Fruit fly (Drosophila melanogaster) whole organism, embryonic: ENCODE data around the gene CG43402.
A peak's percentile ranks its signal among the peaks of the same experiment; 100 is the strongest.

Experiments
- ATbp ChIP-seq: fragments of 200-800 bp; sonication (Bioruptor generic); optimal IDR thresholded peaks from 2 replicates; lab custom pipeline; 2017; ENCODE audit warnings: missing biosample characterization, mild to moderate bottlenecking, missing genetic modification characterization, missing genetic modification reagents
- CG10979 ChIP-seq: fragments of 200-800 bp; sonication (Bioruptor generic); optimal IDR thresholded peaks from 2 replicates; lab custom pipeline; 2018; ENCODE audit warnings: missing biosample characterization, mild to moderate bottlenecking, missing genetic modification characterization, moderate library complexity
- CG12769 ChIP-seq: fragments of 200-800 bp; sonication (Bioruptor generic); optimal IDR thresholded peaks from 2 replicates; lab custom pipeline; 2019; ENCODE audit warnings: missing biosample characterization, mild to moderate bottlenecking, missing genetic modification characterization, moderate library complexity
- CG12942 ChIP-seq: fragments of 200-800 bp; sonication (Bioruptor generic); optimal IDR thresholded peaks from 3 replicates; lab custom pipeline; 2016; ENCODE audit warnings: missing biosample characterization, missing genetic modification characterization
- CG13424 ChIP-seq: fragments of 200-800 bp; sonication (Bioruptor generic); optimal IDR thresholded peaks from 2 replicates; lab custom pipeline; 2019; ENCODE audit warnings: missing biosample characterization, mild to moderate bottlenecking, missing genetic modification characterization, moderate library complexity
- CG14965 ChIP-seq: fragments of 200-800 bp; sonication (Bioruptor generic); optimal IDR thresholded peaks from 2 replicates; lab custom pipeline; 2016; ENCODE audit warnings: missing biosample characterization, missing genetic modification characterization, borderline replicate concordance
- CG15011 ChIP-seq: fragments of 200-800 bp; sonication (Bioruptor generic); optimal IDR thresholded peaks from 3 replicates; lab custom pipeline; 2018; ENCODE audit warnings: missing biosample characterization, mild to moderate bottlenecking, missing genetic modification characterization
- CG15696 ChIP-seq: fragments of 200-800 bp; sonication (Bioruptor generic); optimal IDR thresholded peaks from 2 replicates; lab custom pipeline; 2019; ENCODE audit warnings: missing biosample characterization, mild to moderate bottlenecking, missing genetic modification characterization, moderate library complexity
- CG1603 ChIP-seq: fragments of 200-800 bp; sonication (Bioruptor generic); optimal IDR thresholded peaks from 2 replicates; lab custom pipeline; 2019; ENCODE audit warnings: missing biosample characterization, mild to moderate bottlenecking, missing genetic modification characterization, moderate library complexity
- CG16815 ChIP-seq: fragments of 200-800 bp; sonication (Bioruptor generic); optimal IDR thresholded peaks from 3 replicates; lab custom pipeline; 2017; ENCODE audit warnings: missing biosample characterization, mild to moderate bottlenecking, missing genetic modification characterization
- CG18011 ChIP-seq: fragments of 200-800 bp; sonication (Bioruptor generic); optimal IDR thresholded peaks from 2 replicates; lab custom pipeline; 2017; ENCODE audit warnings: missing biosample characterization, missing genetic modification characterization, mild to moderate bottlenecking, moderate library complexity, missing genotype
- CG18262 ChIP-seq: fragments of 200-800 bp; optimal IDR thresholded peaks from 3 replicates; lab custom pipeline; 2019; ENCODE audit warnings: missing biosample characterization, mild to moderate bottlenecking, missing genetic modification characterization, moderate library complexity
- CG18476 ChIP-seq: fragments of 200-800 bp; sonication (Bioruptor generic); optimal IDR thresholded peaks from 2 replicates; lab custom pipeline; 2016; ENCODE audit warnings: missing biosample characterization, mild to moderate bottlenecking, missing genetic modification characterization
- CG2712 ChIP-seq: fragments of 200-800 bp; optimal IDR thresholded peaks from 3 replicates; lab custom pipeline; 2019; ENCODE audit warnings: missing biosample characterization, mild to moderate bottlenecking, missing genetic modification characterization, moderate library complexity
- CG30403 ChIP-seq: fragments of 200-800 bp; sonication (Bioruptor generic); optimal IDR thresholded peaks from 3 replicates; lab custom pipeline; 2016; ENCODE audit warnings: missing biosample characterization, missing genetic modification characterization
- CG30431 ChIP-seq: fragments of 200-800 bp; sonication (Bioruptor generic); optimal IDR thresholded peaks from 2 replicates; lab custom pipeline; 2017; ENCODE audit warnings: missing biosample characterization, missing genetic modification characterization
- CG32532 ChIP-seq: fragments of 200-800 bp; sonication (Bioruptor generic); IDR thresholded peaks from 2 replicates; pipeline ENCODE4 v1.3.6; 2022; ENCODE audit warnings: missing biosample characterization, missing genetic modification characterization
- CG5953 ChIP-seq: fragments of 200-800 bp; sonication (Bioruptor generic); IDR thresholded peaks from 2 replicates; pipeline ENCODE4 v1.3.6; 2022; ENCODE audit warnings: missing biosample characterization, missing genetic modification characterization
- CG9609 ChIP-seq: fragments of 200-800 bp; sonication (Bioruptor generic); optimal IDR thresholded peaks from 3 replicates; lab custom pipeline; 2016; ENCODE audit warnings: missing biosample characterization, missing genetic modification characterization
- CG9727 ChIP-seq: fragments of 200-800 bp; sonication (Bioruptor generic); optimal IDR thresholded peaks from 3 replicates; lab custom pipeline; 2017; ENCODE audit warnings: missing biosample characterization, mild to moderate bottlenecking, missing genetic modification characterization
- Doc2 ChIP-seq: fragments of 200-800 bp; sonication (Bioruptor generic); IDR thresholded peaks from 2 replicates; pipeline ENCODE4 v1.3.6; 2022; ENCODE audit warnings: missing biosample characterization, missing genetic modification characterization
- H2.0 ChIP-seq: fragments of 200-800 bp; sonication (Bioruptor generic); IDR thresholded peaks from 2 replicates; pipeline ENCODE4 v1.3.6; 2022; ENCODE audit warnings: missing biosample characterization, missing genetic modification characterization
- HLH3B ChIP-seq: fragments of 200-800 bp; sonication (Bioruptor generic); IDR thresholded peaks from 2 replicates; pipeline ENCODE4 v1.3.6; 2022; ENCODE audit warnings: missing biosample characterization, missing genetic modification characterization
- Kr ChIP-seq: fragments of 200-800 bp; sonication (Bioruptor generic); optimal IDR thresholded peaks from 2 replicates; lab custom pipeline; 2017; ENCODE audit warnings: missing biosample characterization, mild to moderate bottlenecking, missing genetic modification characterization
- Lim3 ChIP-seq: fragments of 200-800 bp; sonication (Bioruptor generic); IDR thresholded peaks from 2 replicates; pipeline ENCODE4 v1.3.6; 2022; ENCODE audit warnings: missing biosample characterization, missing genetic modification characterization
- Max ChIP-seq: fragments of 200-800 bp; sonication (Bioruptor generic); optimal IDR thresholded peaks from 2 replicates; lab custom pipeline; 2016; ENCODE audit warnings: missing biosample characterization, mild to moderate bottlenecking, missing genetic modification characterization
- Med ChIP-seq: fragments of 200-800 bp; sonication (Bioruptor generic); peaks from one replicate; lab custom pipeline; 2016; ENCODE audit warnings: missing biosample characterization, missing genetic modification characterization, mild to moderate bottlenecking, inconsistent platforms, moderate library complexity
- Scr ChIP-seq: fragments of 200-800 bp; sonication (Bioruptor generic); IDR thresholded peaks from 2 replicates; pipeline ENCODE4 v1.3.6; 2022; ENCODE audit warnings: missing biosample characterization, missing genetic modification characterization; ENCODE audit not compliant: partially characterized antibody
- Vsx1 ChIP-seq: fragments of 200-800 bp; sonication (Bioruptor generic); optimal IDR thresholded peaks from 2 replicates; lab custom pipeline; 2017; ENCODE audit warnings: missing biosample characterization, mild to moderate bottlenecking, missing genetic modification characterization, missing genetic modification reagents
- Xrp1 ChIP-seq: fragments of 200-800 bp; sonication (Bioruptor generic); IDR thresholded peaks from 2 replicates; pipeline ENCODE4 v1.3.6; 2022; ENCODE audit warnings: missing biosample characterization, missing genetic modification characterization
- az2 ChIP-seq: fragments of 200-800 bp; sonication (Bioruptor generic); optimal IDR thresholded peaks from 3 replicates; lab custom pipeline; 2016; ENCODE audit warnings: missing biosample characterization, missing genetic modification characterization
- bsh ChIP-seq, 2 experiments: fragments of 200-800 bp; sonication (Bioruptor generic); optimal IDR thresholded peaks; 2 replicates each; lab custom pipeline; 2017 to 2018; ENCODE audit warnings: mild to moderate bottlenecking in 2 of 2, missing biosample characterization in 2 of 2, missing genetic modification characterization in 2 of 2, moderate library complexity in 1 of 2
- ci ChIP-seq: fragments of 200-800 bp; sonication (Bioruptor generic); IDR thresholded peaks from 3 replicates; pipeline ENCODE4 v1.3.6; 2022; ENCODE audit warnings: missing biosample characterization, missing genetic modification characterization
- dan ChIP-seq: fragments of 200-800 bp; sonication (Bioruptor generic); IDR thresholded peaks from 2 replicates; pipeline ENCODE4 v1.3.6; 2022; ENCODE audit warnings: missing biosample characterization, missing genetic modification characterization
- dmrt11E ChIP-seq: fragments of 200-800 bp; sonication (Bioruptor generic); optimal IDR thresholded peaks from 3 replicates; lab custom pipeline; 2018; ENCODE audit warnings: missing biosample characterization, mild to moderate bottlenecking, missing genetic modification characterization, moderate library complexity
- en ChIP-seq: fragments of 200-800 bp; sonication (Bioruptor generic); optimal IDR thresholded peaks from 2 replicates; lab custom pipeline; 2016; ENCODE audit warnings: missing biosample characterization, missing genetic modification characterization
- fd102C ChIP-seq: fragments of 200-800 bp; sonication (Bioruptor generic); optimal IDR thresholded peaks from 2 replicates; lab custom pipeline; 2018; ENCODE audit warnings: missing biosample characterization, mild to moderate bottlenecking, missing genetic modification characterization, moderate library complexity
- gem ChIP-seq: fragments of 200-800 bp; sonication (Bioruptor generic); optimal IDR thresholded peaks from 2 replicates; lab custom pipeline; 2019; ENCODE audit warnings: missing biosample characterization, mild to moderate bottlenecking, missing genetic modification characterization, moderate library complexity
- gfzf ChIP-seq: fragments of 200-800 bp; sonication (Bioruptor generic); optimal IDR thresholded peaks from 2 replicates; lab custom pipeline; 2016; ENCODE audit warnings: missing biosample characterization, mild to moderate bottlenecking, missing genetic modification characterization, moderate library complexity
- onecut ChIP-seq: fragments of 200-800 bp; sonication (Bioruptor generic); IDR thresholded peaks from 2 replicates; pipeline ENCODE4 v1.3.6; 2022; ENCODE audit warnings: missing biosample characterization, missing genetic modification characterization
- peb ChIP-seq: fragments of 200-800 bp; sonication (Bioruptor generic); IDR thresholded peaks from 2 replicates; pipeline ENCODE4 v1.3.6; 2022; ENCODE audit warnings: missing biosample characterization, missing genetic modification characterization
- phol ChIP-seq: fragments of 200-800 bp; sonication (Bioruptor generic); optimal IDR thresholded peaks from 3 replicates; lab custom pipeline; 2018; ENCODE audit warnings: missing biosample characterization, mild to moderate bottlenecking, missing genetic modification characterization, moderate library complexity
- prd ChIP-seq, 3 experiments: fragments of >200 bp in 2 of 3; fragments of 200-800 bp in 1 of 3; sonication (Bioruptor generic) in 1 of 3; optimal IDR thresholded peaks in 2 of 3; IDR thresholded peaks in 1 of 3; 2 replicates in 2 of 3; 3 replicates in 1 of 3; pipeline versions ENCODE4 v1.3.6 to Lab custom; 2017 to 2022; ENCODE audit warnings: missing biosample characterization in 1 of 3, missing genetic modification characterization in 1 of 3
- scrt ChIP-seq: fragments of 200-800 bp; sonication (Bioruptor generic); optimal IDR thresholded peaks from 2 replicates; lab custom pipeline; 2018; ENCODE audit warnings: missing biosample characterization, mild to moderate bottlenecking, missing genetic modification characterization, moderate library complexity
- sens ChIP-seq: fragments of 200-800 bp; sonication (Bioruptor generic); peaks from one replicate; lab custom pipeline; 2016; ENCODE audit warnings: missing biosample characterization, missing genetic modification characterization
- shn ChIP-seq: fragments of 200-800 bp; sonication (Bioruptor generic); optimal IDR thresholded peaks from 3 replicates; lab custom pipeline; 2016; ENCODE audit warnings: missing biosample characterization, missing genetic modification characterization
- slp2 ChIP-seq: fragments of 200-800 bp; sonication (Bioruptor generic); optimal IDR thresholded peaks from 2 replicates; lab custom pipeline; 2016; ENCODE audit warnings: missing biosample characterization, missing genetic modification characterization
- tin ChIP-seq: fragments of 200-800 bp; sonication (Bioruptor generic); optimal IDR thresholded peaks from 3 replicates; lab custom pipeline; 2016; ENCODE audit warnings: missing biosample characterization, missing genetic modification characterization
- tup ChIP-seq: fragments of 200-800 bp; sonication (Bioruptor generic); optimal IDR thresholded peaks from 2 replicates; lab custom pipeline; 2016; ENCODE audit warnings: missing biosample characterization, mild to moderate bottlenecking, missing genetic modification characterization, moderate library complexity
- tx ChIP-seq: fragments of 200-800 bp; sonication (Bioruptor generic); optimal IDR thresholded peaks from 2 replicates; lab custom pipeline; 2016; ENCODE audit warnings: missing biosample characterization, missing genetic modification characterization

CG43402 gene

dm6 chr2L:1470772-1471171 lies 28.3 kb downstream of the CG43402 start:
- TF ChIP-seq CG12942 (GFP tag; lab: Kevin White, UChicago) (no peak), tx (GFP tag; lab: Kevin White, UChicago) (no peak), onecut (GFP tag; lab: Robert Waterston, UW) (no peak), slp2 (no peak), CG10979 (tag; lab: Kevin White, UChicago) (peak; percentile 39), CG30431 (no peak), HLH3B (GFP tag; lab: Robert Waterston, UW) (0 out of 2 replicates have a peak, but pooled peaks have one; percentile 8), dan (GFP tag; lab: Robert Waterston, UW) (no peak), dmrt11E (tag; lab: Kevin White, UChicago) (peak; percentile 48), Lim3 (GFP tag; lab: Robert Waterston, UW) (no peak), CG15696 (no peak), H2.0 (no peak), CG13424 (no peak), CG12769 (no peak), sens (peak; percentile 82), shn (GFP tag; lab: Kevin White, UChicago) (no peak), gem (tag; lab: Kevin White, UChicago) (peak; percentile 22), CG1603 (tag; lab: Kevin White, UChicago) (peak; percentile 33), CG16815 (no peak), CG2712 (tag; lab: Kevin White, UChicago) (peak; percentile 6), prd (optimal IDR thresholded peaks at IDR 0.05; lab: Kevin White, UChicago) (no peak), prd (GFP tag; IDR thresholded peaks at IDR 0.05; lab: Robert Waterston, UW) (0 out of 3 replicates have a peak, but pooled peaks have one; percentile 23), CG5953 (GFP tag; lab: Robert Waterston, UW) (no peak), CG30403 (GFP tag; lab: Kevin White, UChicago) (no peak), tin (peak; percentile 12), fd102C (GFP tag; lab: Kevin White, UChicago) (no peak), phol (tag; lab: Kevin White, UChicago) (peak; percentile 5), Vsx1 (GFP tag; lab: Kevin White, UChicago) (no peak), CG9609 (GFP tag; lab: Kevin White, UChicago) (no peak), Max (GFP tag; lab: Kevin White, UChicago) (no peak), en (GFP tag; lab: Kevin White, UChicago) (no peak), CG18262 (no peak), CG14965 (GFP tag; lab: Kevin White, UChicago) (no peak), Med (peak; percentile 54), CG18476 (GFP tag; lab: Kevin White, UChicago) (no peak), Xrp1 (peak; percentile 53), scrt (no peak), bsh (GFP tag; optimal IDR thresholded peaks at IDR 0.05; lab: Kevin White, UChicago) (peak; percentile 4 to 14), az2 (GFP tag; lab: Kevin White, UChicago) (no peak), ATbp (peak; percentile 3), CG9727 (GFP tag; lab: Kevin White, UChicago) (peak; percentile 2), gfzf (no peak), tup (no peak), Doc2 (GFP tag; lab: Robert Waterston, UW) (no peak), Scr (GFP tag; lab: Robert Waterston, UW) (no peak), CG18011 (GFP tag; lab: Kevin White, UChicago) (no peak), CG32532 (GFP tag; lab: Robert Waterston, UW) (no peak), Kr (GFP tag; lab: Kevin White, UChicago) (no peak), CG15011 (GFP tag; lab: Kevin White, UChicago) (no peak), ci (0 out of 3 replicates have a peak, but pooled peaks have one; percentile 29), peb (GFP tag; lab: Robert Waterston, UW) (no peak)
